In the genomic region with DNA sequence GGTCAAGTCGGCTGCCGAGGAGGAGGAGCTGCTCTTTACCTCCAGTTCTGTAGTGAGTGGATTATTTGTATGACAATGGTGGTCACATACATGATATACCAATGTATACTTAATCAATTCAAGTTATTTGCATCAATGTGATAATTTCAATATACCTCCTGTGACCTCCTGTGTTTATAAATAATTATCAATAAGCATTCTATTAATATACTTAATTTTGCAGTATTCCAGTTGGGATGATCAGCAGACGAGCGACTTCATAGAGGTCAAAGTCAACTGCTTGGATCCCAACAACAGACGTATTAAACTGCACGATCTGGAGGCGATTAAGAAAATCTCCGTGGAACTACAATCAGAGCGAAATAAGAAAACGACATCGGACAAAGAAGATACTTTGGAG, we compare ENCODE assay signal across 3 fruit fly cellular contexts.
A peak's percentile ranks its signal among the peaks of the same experiment; 100 is the strongest.
TF ChIP-seq lines count a peak whose summit lies in the region.

No protein-coding gene starts in this region.

- no peak for TF ChIP-seq CTCF in whole organism, embryonic (GFP tag; optimal IDR thresholded peaks at IDR 0.05; lab: Kevin White, UChicago)

TF ChIP-seq in whole organism, embryonic, 481 proteins besides CTCF, POLR2A, EP300 and RAD21:
- peak; percentile 23 for TF ChIP-seq nom (GFP tag; optimal IDR thresholded peaks at IDR 0.05; lab: Kevin White, UChicago)
- no peak for TF ChIP-seq CG4707 (GFP tag; optimal IDR thresholded peaks at IDR 0.05; lab: Kevin White, UChicago)
- no peak for TF ChIP-seq Fer3 (tag; optimal IDR thresholded peaks at IDR 0.05; lab: Kevin White, UChicago)

TF ChIP-seq in whole organism, prepupa, 60 proteins besides CTCF, POLR2A, EP300 and RAD21:
- TF ChIP-seq Eip78C (GFP tag; lab: Kevin White, UChicago): peak; percentile 58
- TF ChIP-seq CG8319 (GFP tag; optimal IDR thresholded peaks at IDR 0.05; lab: Kevin White, UChicago): no peak
- TF ChIP-seq svp (GFP tag; lab: Kevin White, UChicago): peak; percentile 91
- TF ChIP-seq ss (GFP tag; optimal IDR thresholded peaks at IDR 0.05; lab: Kevin White, UChicago): peak in 1 of 2 experiments; percentile 18

TF ChIP-seq in whole organism, pupa, 21 proteins besides CTCF, POLR2A, EP300 and RAD21:
- no peak for TF ChIP-seq CG10348 (GFP tag; IDR thresholded peaks at IDR 0.05; lab: Robert Waterston, UW)
- TF ChIP-seq EcR (GFP tag; optimal IDR thresholded peaks at IDR 0.05; lab: Kevin White, UChicago): peak; percentile 19
- TF ChIP-seq Pif1B (GFP tag; optimal IDR thresholded peaks at IDR 0.05; lab: Kevin White, UChicago): no peak
- TF ChIP-seq CG15710 (tag; optimal IDR thresholded peaks at IDR 0.05; lab: Kevin White, UChicago): no peak
- no peak for TF ChIP-seq CG8159 (tag; optimal IDR thresholded peaks at IDR 0.05; lab: Kevin White, UChicago)
